Worm (Caenorhabditis elegans) whole organism, young adult: Measurements from ENCODE around the gene srlf-12.

Experiments
- F22D6.2 ChIP-seq: sonication (generic microtip); optimal IDR thresholded peaks from 2 replicates; lab custom pipeline; 2016; ENCODE audit warnings: mild to moderate bottlenecking, missing genetic modification characterization, missing compliant biosample characterization
- T07F8.4 ChIP-seq: sonication (generic microtip); optimal IDR thresholded peaks from 2 replicates; lab custom pipeline; 2016; ENCODE audit warnings: mild to moderate bottlenecking, missing genetic modification characterization, moderate library complexity, missing compliant biosample characterization
- ceh-100 ChIP-seq: fragments of 200-800 bp; sonication (Bioruptor generic); IDR thresholded peaks from 2 replicates; pipeline ENCODE4 v1.3.6; 2022; ENCODE audit warnings: missing genetic modification reagents, missing genetic modification characterization, missing compliant biosample characterization
- ceh-79 ChIP-seq: sonication (generic microtip); optimal IDR thresholded peaks from 2 replicates; lab custom pipeline; 2017; ENCODE audit warnings: mild to moderate bottlenecking, missing genetic modification characterization, missing compliant biosample characterization
- chd-7 ChIP-seq: sonication (generic microtip); optimal IDR thresholded peaks from 2 replicates; lab custom pipeline; 2016; ENCODE audit warnings: mild to moderate bottlenecking, missing genetic modification characterization, moderate library complexity, missing compliant biosample characterization
- ets-4 ChIP-seq: fragments of 200-800 bp; sonication (Bioruptor generic); optimal IDR thresholded peaks from 2 replicates; lab custom pipeline; 2018; ENCODE audit warnings: mild to moderate bottlenecking, missing genetic modification characterization, missing compliant biosample characterization
- let-607 ChIP-seq, 2 experiments: fragments of 200-800 bp in 1 of 2; sonication (Bioruptor generic) in 1 of 2; sonication (generic microtip) in 1 of 2; optimal IDR thresholded peaks; 2 replicates each; lab custom pipeline; 2016 to 2018; ENCODE audit warnings: mild to moderate bottlenecking in 2 of 2, missing compliant biosample characterization in 2 of 2, missing genetic modification characterization in 2 of 2, moderate library complexity in 2 of 2, missing genotype in 1 of 2
- madf-8 ChIP-seq: fragments of 200-800 bp; sonication (Bioruptor generic); conservative IDR thresholded peaks from 2 replicates; pipeline ENCODE4 v1.3.6; 2022; ENCODE audit warnings: missing genetic modification reagents, missing genetic modification characterization, missing compliant biosample characterization
- mes-4 ChIP-seq: sonication (generic microtip); optimal IDR thresholded peaks from 2 replicates; lab custom pipeline; 2016; ENCODE audit warnings: missing genotype, missing genetic modification characterization, missing compliant biosample characterization
- pha-4 ChIP-seq: fragments of 150-350 bp; sonication (generic microtip); optimal IDR thresholded peaks from 2 replicates; lab custom pipeline; 2014; ENCODE audit warnings: missing biosample characterization, missing genetic modification reagents, missing genetic modification characterization
- snpc-4 ChIP-seq, 5 experiments: fragments of 150-350 bp in 1 of 5; sonication (generic microtip) in 4 of 5; optimal IDR thresholded peaks; 2 replicates each; lab custom pipeline; 2014 to 2018; ENCODE audit warnings: missing genetic modification characterization in 5 of 5, missing biosample characterization in 3 of 5, antibody characterized with exemption in 2 of 5, mild to moderate bottlenecking in 2 of 5, missing compliant biosample characterization in 2 of 5, missing genotype in 2 of 5, moderate library complexity in 2 of 5, missing genetic modification reagents in 1 of 5
- unc-62 ChIP-seq: fragments of 150-350 bp; optimal IDR thresholded peaks from 2 replicates; lab custom pipeline; 2014; ENCODE audit warnings: missing biosample characterization, missing genetic modification reagents, missing genetic modification characterization
- ztf-25 ChIP-seq: fragments of 200-800 bp; sonication (Bioruptor generic); IDR thresholded peaks from 2 replicates; pipeline ENCODE4 v1.3.6; 2022; ENCODE audit warnings: missing genetic modification reagents, missing genetic modification characterization, missing compliant biosample characterization

DNA sequence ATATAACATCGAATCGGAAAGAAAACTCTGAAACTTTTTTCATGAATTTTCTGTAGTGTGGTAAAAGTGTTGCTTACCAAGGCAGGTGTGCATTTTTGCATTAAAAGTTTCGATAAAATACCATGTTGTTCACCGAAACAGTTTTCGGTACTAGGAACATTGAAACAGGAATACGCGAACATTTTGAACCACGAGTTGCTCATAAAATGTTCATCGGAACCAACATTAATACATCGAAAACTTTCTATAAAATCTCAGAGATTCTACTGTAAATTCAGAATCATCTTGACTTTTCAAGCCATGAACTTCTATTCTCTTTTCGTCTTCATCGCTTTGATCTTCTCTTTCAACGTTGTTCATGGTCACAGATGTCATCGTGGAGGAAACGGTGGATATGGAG lies 11.6 kb downstream of the srlf-12 start, which contains the start of gene fipr-15:
- TF ChIP-seq chd-7 (no peak), ceh-79 (tag; lab: Kevin White, UChicago) (no peak), ztf-25 (GFP tag; lab: Robert Waterston, UW) (no peak), ceh-100 (no peak), T07F8.4 (no peak), mes-4 (tag; lab: Kevin White, UChicago) (no peak), pha-4 (tag; lab: Kevin White, UChicago) (no peak), let-607 (tag; optimal IDR thresholded peaks at IDR 0.05; lab: Kevin White, UChicago) (no peak), ets-4 (GFP tag; lab: Kevin White, UChicago) (no peak), F22D6.2 (tag; lab: Kevin White, UChicago) (no peak), madf-8 (GFP tag; lab: Robert Waterston, UW) (no peak), unc-62 (GFP tag; lab: Kevin White, UChicago) (no peak), snpc-4 (GFP tag; optimal IDR thresholded peaks at IDR 0.05; lab: Kevin White, UChicago) (no peak), snpc-4 (tag; optimal IDR thresholded peaks at IDR 0.05; lab: Kevin White, UChicago) (no peak)
